Fruit fly (Drosophila melanogaster): ENCODE data around the gene CG17219.

The CG17219 gene

dm6 chr2L:3058772-3059623 lies 29.9 kb downstream of the CG17219 start (continued):
- no peak for TF ChIP-seq CG10654 (GFP tag; optimal IDR thresholded peaks at IDR 0.05)
- TF ChIP-seq YL-1 (GFP tag; optimal IDR thresholded peaks at IDR 0.05), result no peak
- TF ChIP-seq CG32767 (GFP tag; IDR thresholded peaks at IDR 0.05), result no peak; the same call in 1 of the 2 replicates
- TF ChIP-seq kni (GFP tag; optimal IDR thresholded peaks at IDR 0.05), result no peak
- no peak for TF ChIP-seq ttk (GFP tag; IDR thresholded peaks at IDR 0.05)
- peak; percentile 43; the same call in 1 of the 2 replicates for TF ChIP-seq sob (GFP tag; IDR thresholded peaks at IDR 0.05)
- TF ChIP-seq Neu2 (GFP tag; optimal IDR thresholded peaks at IDR 0.05; ENCODE audit: borderline replicate concordance), result no peak
- TF ChIP-seq sqz (GFP tag; optimal IDR thresholded peaks at IDR 0.05), result no peak
- peak; percentile 12 for TF ChIP-seq BtbVII (GFP tag; optimal IDR thresholded peaks at IDR 0.05)
- TF ChIP-seq CG6175 (GFP tag; IDR thresholded peaks at IDR 0.05), result peak; percentile 87
- TF ChIP-seq cwo (GFP tag; optimal IDR thresholded peaks at IDR 0.05), result peak; percentile 39
- TF ChIP-seq gro (GFP tag; optimal IDR thresholded peaks at IDR 0.05), result peak; percentile 50
- no peak for TF ChIP-seq pfk (GFP tag; optimal IDR thresholded peaks at IDR 0.05)
- no peak for TF ChIP-seq nerfin-2 (GFP tag; IDR thresholded peaks at IDR 0.05; ENCODE audit: partially characterized antibody)
- no peak for TF ChIP-seq Poxn (GFP tag; IDR thresholded peaks at IDR 0.05)
- no peak for TF ChIP-seq sna (GFP tag; IDR thresholded peaks at IDR 0.05; ENCODE audit: partially characterized antibody)
- TF ChIP-seq GATAe (GFP tag; conservative IDR thresholded peaks at IDR 0.05), result no peak
- TF ChIP-seq CG3847 (GFP tag; IDR thresholded peaks at IDR 0.05), result peak; percentile 39; the same call in 1 of the 2 replicates
- no peak for TF ChIP-seq CG4404 (GFP tag; IDR thresholded peaks at IDR 0.05)
- no peak for TF ChIP-seq Dfd (GFP tag; optimal IDR thresholded peaks at IDR 0.05)
- no peak for TF ChIP-seq BEAF-32 (GFP tag; optimal IDR thresholded peaks at IDR 0.05)
- no peak for TF ChIP-seq CG7963 (GFP tag; IDR thresholded peaks at IDR 0.05; ENCODE audit: partially characterized antibody)
- no peak for TF ChIP-seq CG13123 (GFP tag; optimal IDR thresholded peaks at IDR 0.05)
- no peak for TF ChIP-seq CG15073 (GFP tag; optimal IDR thresholded peaks at IDR 0.05)
- no peak for TF ChIP-seq NC2β (GFP tag; optimal IDR thresholded peaks at IDR 0.05)
- TF ChIP-seq CG15696 (tag; optimal IDR thresholded peaks at IDR 0.05), result no peak
- no peak for TF ChIP-seq CG16863 (GFP tag; optimal IDR thresholded peaks at IDR 0.05)
- TF ChIP-seq luna (GFP tag; optimal IDR thresholded peaks at IDR 0.05), result peak; percentile 15
- TF ChIP-seq CG14014 (GFP tag; IDR thresholded peaks at IDR 0.05), result no peak
- peak; percentile 69 for TF ChIP-seq Dip3 (GFP tag; optimal IDR thresholded peaks at IDR 0.05)
- TF ChIP-seq CG12219 (GFP tag; optimal IDR thresholded peaks at IDR 0.05), result no peak
- TF ChIP-seq ato (GFP tag; IDR thresholded peaks at IDR 0.05; ENCODE audit: partially characterized antibody), result no peak
- no peak for TF ChIP-seq CG10462 (GFP tag; optimal IDR thresholded peaks at IDR 0.05)
- TF ChIP-seq CG1603 (tag; optimal IDR thresholded peaks at IDR 0.05), result no peak
- TF ChIP-seq Eip74EF (GFP tag; optimal IDR thresholded peaks at IDR 0.05), result no peak
- no peak for TF ChIP-seq CG3163 (GFP tag; optimal IDR thresholded peaks at IDR 0.05)
- no peak for TF ChIP-seq CG31441 (GFP tag; IDR thresholded peaks at IDR 0.05)
- peak; percentile 29 for TF ChIP-seq CG9817 (tag; optimal IDR thresholded peaks at IDR 0.05)
- TF ChIP-seq bab2 (GFP tag; optimal IDR thresholded peaks at IDR 0.05), result no peak
- peak; percentile 44 for TF ChIP-seq CG3281 (GFP tag; optimal IDR thresholded peaks at IDR 0.05)

DNA sequence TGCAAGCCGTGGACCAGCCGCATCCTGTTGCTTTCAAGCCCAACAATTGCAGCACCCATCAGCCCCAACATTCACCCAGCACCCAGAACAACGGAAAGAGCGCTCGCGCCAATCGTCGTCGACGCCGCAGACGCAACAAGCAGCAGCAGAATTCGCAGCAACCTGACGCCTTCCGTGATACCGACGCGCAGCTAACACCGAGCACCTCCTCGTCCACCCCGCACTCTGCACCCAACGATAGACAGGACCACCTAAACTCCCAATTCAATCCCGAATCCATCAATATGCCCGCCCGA lies 30.5 kb downstream of the CG17219 start:
- TF ChIP-seq hkb (optimal IDR thresholded peaks at IDR 0.05) (peak; percentile 94), hkb (GFP tag; IDR thresholded peaks at IDR 0.05) (no peak), CG34422 (GFP tag; IDR thresholded peaks at IDR 0.05) (no peak), Sox102F (GFP tag; optimal IDR thresholded peaks at IDR 0.05) (no peak), CG12769 (tag; optimal IDR thresholded peaks at IDR 0.05) (no peak), fd64A (GFP tag; optimal IDR thresholded peaks at IDR 0.05) (no peak), row (GFP tag; IDR thresholded peaks at IDR 0.05) (0 out of 3 replicates have a peak, but pooled peaks have one; percentile 1), luna (GFP tag; optimal IDR thresholded peaks at IDR 0.05) (no peak), fd3F (GFP tag; optimal IDR thresholded peaks at IDR 0.05) (no peak), Poxn (GFP tag; IDR thresholded peaks at IDR 0.05) (no peak), CG32532 (GFP tag; IDR thresholded peaks at IDR 0.05) (0 out of 2 replicates have a peak, but pooled peaks have one; percentile 10), Dek (tag; optimal IDR thresholded peaks at IDR 0.05) (no peak), Ets65A (GFP tag) (peak; percentile 44), Mrtf (GFP tag; IDR thresholded peaks at IDR 0.05) (no peak)

All from whole organism, embryonic.